Worm (Caenorhabditis elegans) whole organism, L3 larva: ENCODE data around the gene nspd-5.

ENCODE experiments used
- ZK546.5 ChIP-seq: sonication (generic microtip); optimal IDR thresholded peaks from 2 replicates; lab custom pipeline; 2017; ENCODE audit warnings: missing biosample characterization, missing genetic modification characterization
- aly-2 ChIP-seq: fragments of 150-350 bp; optimal IDR thresholded peaks from 2 replicates; lab custom pipeline; 2014; ENCODE audit warnings: missing biosample characterization, missing genetic modification characterization
- ama-1 ChIP-seq: fragments of 150-350 bp; optimal IDR thresholded peaks from 2 replicates; lab custom pipeline; 2018
- ceh-16 ChIP-seq: sonication (generic microtip); optimal IDR thresholded peaks from 2 replicates; lab custom pipeline; 2017; ENCODE audit warnings: missing biosample characterization, missing genetic modification characterization
- ceh-28 ChIP-seq: fragments of 150-350 bp; optimal IDR thresholded peaks from 2 replicates; lab custom pipeline; 2014; ENCODE audit warnings: missing biosample characterization, missing genetic modification reagents, missing genetic modification characterization
- ceh-82 ChIP-seq: fragments of 150-350 bp; optimal IDR thresholded peaks from 2 replicates; lab custom pipeline; 2014; ENCODE audit warnings: missing biosample characterization, missing genetic modification characterization
- ceh-9 ChIP-seq: sonication (generic microtip); optimal IDR thresholded peaks from 2 replicates; lab custom pipeline; 2018; ENCODE audit warnings: missing biosample characterization, missing genetic modification characterization
- egl-27 ChIP-seq: sonication (generic microtip); optimal IDR thresholded peaks from 4 replicates; lab custom pipeline; 2017; ENCODE audit warnings: missing biosample characterization, missing genetic modification reagents, missing genetic modification characterization
- elt-2 ChIP-seq: sonication (generic microtip); optimal IDR thresholded peaks from 2 replicates; lab custom pipeline; 2016; ENCODE audit warnings: missing genetic modification reagents, mild to moderate bottlenecking, missing genetic modification characterization, missing compliant biosample characterization
- elt-3 ChIP-seq, 3 experiments: fragments of 150-350 bp in 1 of 3; sonication (generic microtip) in 2 of 3; optimal IDR thresholded peaks; 2 replicates in 2 of 3; 4 replicates in 1 of 3; lab custom pipeline; 2014 to 2017; ENCODE audit warnings: missing biosample characterization in 3 of 3, missing genetic modification characterization in 3 of 3
- eor-1 ChIP-seq, 2 experiments: fragments of 150-350 bp; optimal IDR thresholded peaks; 2 replicates each; lab custom pipeline; 2014 to 2018; ENCODE audit warnings: missing biosample characterization in 2 of 2, missing genetic modification characterization in 2 of 2
- fkh-10 ChIP-seq: sonication (generic microtip); optimal IDR thresholded peaks from 2 replicates; lab custom pipeline; 2017; ENCODE audit warnings: missing biosample characterization, missing genetic modification reagents, missing genetic modification characterization
- fos-1 ChIP-seq: fragments of 150-350 bp; optimal IDR thresholded peaks from 2 replicates; lab custom pipeline; 2014; ENCODE audit warnings: missing biosample characterization, missing genetic modification characterization
- lin-15B ChIP-seq: fragments of 150-350 bp; optimal IDR thresholded peaks from 2 replicates; lab custom pipeline; 2014; ENCODE audit warnings: missing biosample characterization, missing genetic modification characterization
- lin-39 ChIP-seq: fragments of 150-350 bp; optimal IDR thresholded peaks from 2 replicates; lab custom pipeline; 2018; ENCODE audit warnings: missing biosample characterization, missing genetic modification reagents, missing genetic modification characterization
- lsy-12 ChIP-seq: sonication (generic microtip); optimal IDR thresholded peaks from 2 replicates; lab custom pipeline; 2016; ENCODE audit warnings: mild to moderate bottlenecking, missing genetic modification characterization, missing compliant biosample characterization
- mml-1 ChIP-seq: fragments of 150-350 bp; sonication (generic microtip); optimal IDR thresholded peaks from 3 replicates; lab custom pipeline; 2014; ENCODE audit warnings: missing biosample characterization, missing genetic modification characterization
- nfya-1 ChIP-seq: sonication (generic microtip); optimal IDR thresholded peaks from 2 replicates; lab custom pipeline; 2017; ENCODE audit warnings: missing genetic modification characterization, mild to moderate bottlenecking, missing compliant biosample characterization, antibody characterized with exemption, moderate library complexity; ENCODE audit not compliant: insufficient read depth
- nhr-11 ChIP-seq: fragments of 150-350 bp; optimal IDR thresholded peaks from 2 replicates; lab custom pipeline; 2014; ENCODE audit warnings: missing biosample characterization, missing genetic modification characterization
- nhr-23 ChIP-seq: fragments of 150-350 bp; optimal IDR thresholded peaks from 2 replicates; lab custom pipeline; 2014; ENCODE audit warnings: missing biosample characterization, missing genetic modification reagents, missing genetic modification characterization
- nhr-25 ChIP-seq: sonication (generic microtip); optimal IDR thresholded peaks from 2 replicates; lab custom pipeline; 2017; ENCODE audit warnings: missing biosample characterization, missing genetic modification characterization
- nhr-43 ChIP-seq: sonication (generic microtip); optimal IDR thresholded peaks from 2 replicates; lab custom pipeline; 2016; ENCODE audit warnings: mild to moderate bottlenecking, missing genetic modification characterization, missing compliant biosample characterization; ENCODE audit not compliant: poor library complexity, severe bottlenecking
- nhr-67 ChIP-seq: fragments of 150-350 bp; optimal IDR thresholded peaks from 2 replicates; lab custom pipeline; 2014; ENCODE audit warnings: missing biosample characterization, missing genetic modification characterization
- nhr-76 ChIP-seq: fragments of 150-350 bp; sonication (generic microtip); optimal IDR thresholded peaks from 5 replicates; lab custom pipeline; 2014; ENCODE audit warnings: missing biosample characterization, missing genetic modification characterization
- nhr-77 ChIP-seq: fragments of 150-350 bp; optimal IDR thresholded peaks from 2 replicates; lab custom pipeline; 2014; ENCODE audit warnings: missing biosample characterization, missing genetic modification characterization
- pha-4 ChIP-seq: fragments of 150-350 bp; optimal IDR thresholded peaks from 2 replicates; lab custom pipeline; 2014; ENCODE audit warnings: missing biosample characterization, missing genetic modification reagents, missing genetic modification characterization
- pqm-1 ChIP-seq: fragments of 150-350 bp; optimal IDR thresholded peaks from 2 replicates; lab custom pipeline; 2017; ENCODE audit warnings: missing biosample characterization, missing genetic modification characterization, inconsistent platforms
- sea-2 ChIP-seq: fragments of 150-350 bp; sonication (generic microtip); optimal IDR thresholded peaks from 4 replicates; lab custom pipeline; 2014; ENCODE audit warnings: missing biosample characterization, missing genetic modification reagents, missing genetic modification characterization
- skn-1 ChIP-seq: fragments of 150-350 bp; optimal IDR thresholded peaks from 2 replicates; lab custom pipeline; 2014; ENCODE audit warnings: missing biosample characterization, missing genetic modification characterization
- snpc-4 ChIP-seq: fragments of 150-350 bp; optimal IDR thresholded peaks from 2 replicates; lab custom pipeline; 2014; ENCODE audit warnings: missing biosample characterization, missing genetic modification characterization
- tbx-2 ChIP-seq: sonication (generic microtip); optimal IDR thresholded peaks from 2 replicates; lab custom pipeline; 2016; ENCODE audit warnings: mild to moderate bottlenecking, missing genetic modification characterization, missing compliant biosample characterization
- unc-39 ChIP-seq: sonication (generic microtip); optimal IDR thresholded peaks from 4 replicates; lab custom pipeline; 2017; ENCODE audit warnings: missing biosample characterization, missing genetic modification characterization
- zag-1 ChIP-seq: fragments of 150-350 bp; optimal IDR thresholded peaks from 2 replicates; lab custom pipeline; 2014; ENCODE audit warnings: missing biosample characterization, missing genetic modification characterization
- ztf-4 ChIP-seq: fragments of 150-350 bp; optimal IDR thresholded peaks from 2 replicates; lab custom pipeline; 2014; ENCODE audit warnings: missing biosample characterization, missing genetic modification characterization

The nspd-5 gene

ce11 chrII:4882498-4882897 is 22.3 kb upstream of the nspd-5 start:
- TF ChIP-seq fos-1 (tag; lab: Kevin White, UChicago) (no peak), unc-39 (no peak), tbx-2 (tag; lab: Kevin White, UChicago) (no peak), ceh-16 (tag; lab: Kevin White, UChicago) (no peak), pha-4 (tag; lab: Kevin White, UChicago) (peak; percentile 68)

- TF ChIP-seq pqm-1 (peak; percentile 76), aly-2 (no peak), nhr-25 (tag; lab: Kevin White, UChicago) (peak; percentile 25), lin-39 (peak; percentile 26), nfya-1 (tag; lab: Kevin White, UChicago) (peak; percentile 40), nhr-23 (tag; lab: Kevin White, UChicago) (peak; percentile 34), lin-15B (tag; lab: Kevin White, UChicago) (no peak), ztf-4 (tag; lab: Kevin White, UChicago) (no peak), pha-4 (tag; lab: Kevin White, UChicago) (peak; percentile 92), elt-2 (tag; lab: Kevin White, UChicago) (peak; percentile 92), sea-2 (GFP tag; lab: Kevin White, UChicago) (no peak), skn-1 (tag; lab: Kevin White, UChicago) (peak; percentile 96)
Observed at ce11 chrII:4881727-4882126, 21.6 kb upstream of the nspd-5 start, which contains the start of gene gst-7. Gene gst-7, plus strand, starts transcription at chrII:4882062.

ce11 chrII:4879629-4880028 is 19.5 kb upstream of the nspd-5 start, which contains the start of gene gst-6:
Gene gst-6, plus strand, starts transcription at chrII:4879891.
- TF ChIP-seq skn-1 (tag; lab: Kevin White, UChicago) (peak; percentile 81), nhr-76 (tag; lab: Kevin White, UChicago) (no peak), ceh-9 (tag; lab: Kevin White, UChicago) (no peak), elt-2 (tag; lab: Kevin White, UChicago) (peak; percentile 76), ceh-16 (tag; lab: Kevin White, UChicago) (no peak), pqm-1 (peak; percentile 59), ZK546.5 (no peak), lin-15B (tag; lab: Kevin White, UChicago) (no peak), mml-1 (tag; lab: Kevin White, UChicago) (no peak), snpc-4 (tag; lab: Kevin White, UChicago) (no peak), pha-4 (tag; lab: Kevin White, UChicago) (peak; percentile 53), egl-27 (tag; lab: Kevin White, UChicago) (no peak), eor-1 (tag; optimal IDR thresholded peaks at IDR 0.05; lab: Kevin White, UChicago) (no peak), ceh-28 (no peak)
- TF ChIP-seq, all 47 proteins: peak for 4

ce11 chrII:4876091-4876490 is 15.9 kb upstream of the nspd-5 start, which contains the start of gene F11G11.13:
Gene F11G11.13, minus strand, starts transcription at chrII:4876179.
- TF ChIP-seq egl-27 (tag; lab: Kevin White, UChicago) (no peak), snpc-4 (tag; lab: Kevin White, UChicago) (no peak), ceh-16 (tag; lab: Kevin White, UChicago) (no peak), ceh-9 (tag; lab: Kevin White, UChicago) (no peak), fkh-10 (GFP tag; lab: Kevin White, UChicago) (no peak), pqm-1 (no peak), nhr-23 (tag; lab: Kevin White, UChicago) (peak; percentile 55), lin-15B (tag; lab: Kevin White, UChicago) (no peak), ama-1 (no peak), nhr-67 (no peak), tbx-2 (tag; lab: Kevin White, UChicago) (no peak), skn-1 (tag; lab: Kevin White, UChicago) (no peak), nhr-11 (tag; lab: Kevin White, UChicago) (no peak), lsy-12 (tag; lab: Kevin White, UChicago) (no peak), ceh-82 (no peak), eor-1 (tag; optimal IDR thresholded peaks at IDR 0.05; lab: Kevin White, UChicago) (no peak), nhr-77 (no peak), elt-3 (tag; optimal IDR thresholded peaks at IDR 0.05; lab: Kevin White, UChicago) (peak in 1 of 3 experiments; percentile 6), nhr-43 (tag; lab: Kevin White, UChicago) (peak; percentile 27), zag-1 (tag; lab: Kevin White, UChicago) (no peak), nhr-25 (tag; lab: Kevin White, UChicago) (peak; percentile 67)
- TF ChIP-seq, all 47 proteins: peak for 4
